Worm (Caenorhabditis elegans): ENCODE results near the gene T03F7.7.

T03F7.7 gene

ce11 chrV:11329100-11329499 is 17.9 kb downstream of the T03F7.7 start, which contains the start of gene F47G9.6:
Gene F47G9.6, plus strand, starts transcription at chrV:11329400.
- TF ChIP-seq ets-4 (GFP tag; optimal IDR thresholded peaks at IDR 0.05) (no peak), ceh-40 (GFP tag; IDR thresholded peaks at IDR 0.05) (no peak), zfh-2 (GFP tag; conservative IDR thresholded peaks at IDR 0.05) (no peak), hsf-1 (GFP tag; IDR thresholded peaks at IDR 0.05) (no peak), C17E4.6 (GFP tag; IDR thresholded peaks at IDR 0.05) (no peak), mel-28 (tag; optimal IDR thresholded peaks at IDR 0.05; ENCODE audit: borderline replicate concordance) (no peak), chd-7 (tag; optimal IDR thresholded peaks at IDR 0.05) (no peak), mxl-1 (tag; optimal IDR thresholded peaks at IDR 0.05) (no peak), ztf-22 (GFP tag; optimal IDR thresholded peaks at IDR 0.05) (no peak)

ce11 chrV:11331811-11332210 is 20.6 kb downstream of the T03F7.7 start:
- TF ChIP-seq lin-26 (GFP tag; IDR thresholded peaks at IDR 0.05) (peak; percentile 83), egrh-3 (GFP tag; IDR thresholded peaks at IDR 0.05) (peak; percentile 31; the same call in 1 of the 2 replicates), hmg-1.2 (GFP tag; IDR thresholded peaks at IDR 0.05) (peak; percentile 60), ztf-25 (GFP tag; IDR thresholded peaks at IDR 0.05) (peak; percentile 81), mcd-1 (GFP tag; IDR thresholded peaks at IDR 0.05) (peak; percentile 46; the same call in 1 of the 2 replicates), D2030.7 (GFP tag; IDR thresholded peaks at IDR 0.05) (peak; percentile 51), madf-6 (GFP tag; IDR thresholded peaks at IDR 0.05) (peak; percentile 52; the same call in 1 of the 2 replicates), nhr-120 (GFP tag; IDR thresholded peaks at IDR 0.05) (peak; percentile 35; the same call in 1 of the 2 replicates), pbrm-1 (GFP tag; IDR thresholded peaks at IDR 0.05) (0 out of 2 replicates have a peak, but pooled peaks have one; percentile 37), dox-1 (GFP tag; IDR thresholded peaks at IDR 0.05) (peak; percentile 61), rcor-1 (GFP tag; IDR thresholded peaks at IDR 0.05) (peak; percentile 40; the same call in 1 of the 2 replicates), Y56A3A.18 (GFP tag; IDR thresholded peaks at IDR 0.05) (0 out of 2 replicates have a peak, but pooled peaks have one; percentile 56)

ce11 chrV:11334193-11334592 is 23.0 kb downstream of the T03F7.7 start, which contains the start of gene T02E9.6:
Gene T02E9.6, minus strand, starts transcription at chrV:11334293.
- TF ChIP-seq ztf-26 (tag; optimal IDR thresholded peaks at IDR 0.05): no peak
- no peak for TF ChIP-seq let-607 (tag; optimal IDR thresholded peaks at IDR 0.05)
- TF ChIP-seq egl-44 (GFP tag; IDR thresholded peaks at IDR 0.05): no peak
- no peak for TF ChIP-seq attf-5 (GFP tag; optimal IDR thresholded peaks at IDR 0.05)
- TF ChIP-seq ztf-6 (GFP tag; IDR thresholded peaks at IDR 0.05): no peak
- TF ChIP-seq die-1 (tag; optimal IDR thresholded peaks at IDR 0.05): no peak
- TF ChIP-seq gei-17 (GFP tag; optimal IDR thresholded peaks at IDR 0.05): no peak
- TF ChIP-seq ZK185.1 (tag; optimal IDR thresholded peaks at IDR 0.05; ENCODE audit: poor library complexity, severe bottlenecking): no peak
- no peak for TF ChIP-seq madf-3 (GFP tag; IDR thresholded peaks at IDR 0.05)
- TF ChIP-seq rpc-1 (optimal IDR thresholded peaks at IDR 0.05): no peak
- no peak for TF ChIP-seq rpc-1 (tag; optimal IDR thresholded peaks at IDR 0.05)
- TF ChIP-seq F22D6.2 (tag; optimal IDR thresholded peaks at IDR 0.05): no peak
- TF ChIP-seq zim-3 (tag; optimal IDR thresholded peaks at IDR 0.05): no peak
- TF ChIP-seq mxl-1 (tag; optimal IDR thresholded peaks at IDR 0.05): no peak
- no peak for TF ChIP-seq F39B2.1 (GFP tag; IDR thresholded peaks at IDR 0.05)
- TF ChIP-seq nhr-120 (GFP tag; IDR thresholded peaks at IDR 0.05): no peak
- no peak for TF ChIP-seq egrh-3 (GFP tag; IDR thresholded peaks at IDR 0.05)
- no peak for TF ChIP-seq F49E8.2 (tag; optimal IDR thresholded peaks at IDR 0.05; ENCODE audit: insufficient read depth)

Measured in whole organism, young adult.